Fruit fly (Drosophila melanogaster): Measurements from ENCODE around the gene Acbp5.

Acbp5 gene

dm6 chr3L:8741051-8741468 lies 47.3 kb downstream of the Acbp5 start (continued):
- TF ChIP-seq Hand (GFP tag; optimal IDR thresholded peaks at IDR 0.05) (no peak), CG1233 (GFP tag; optimal IDR thresholded peaks at IDR 0.05) (peak; percentile 24), CTCF (GFP tag; optimal IDR thresholded peaks at IDR 0.05) (peak; percentile 28), CG12391 (tag; optimal IDR thresholded peaks at IDR 0.05) (no peak), HmgD (GFP tag; optimal IDR thresholded peaks at IDR 0.05) (no peak), CG9876 (GFP tag; optimal IDR thresholded peaks at IDR 0.05) (no peak), CG11723 (GFP tag; optimal IDR thresholded peaks at IDR 0.05) (peak; percentile 35), Stat92E (GFP tag; optimal IDR thresholded peaks at IDR 0.05) (no peak), HLH3B (GFP tag; IDR thresholded peaks at IDR 0.05) (peak; percentile 34; the same call in 1 of the 2 replicates), dati (GFP tag; IDR thresholded peaks at IDR 0.05) (no peak), Atf-2 (GFP tag; optimal IDR thresholded peaks at IDR 0.05) (no peak), CG12071 (GFP tag; optimal IDR thresholded peaks at IDR 0.05) (peak; percentile 49), Asciz (GFP tag; optimal IDR thresholded peaks at IDR 0.05) (peak; percentile 29), MTF-1 (GFP tag; optimal IDR thresholded peaks at IDR 0.05; ENCODE audit: borderline replicate concordance) (peak; percentile 36), CG9437 (GFP tag; optimal IDR thresholded peaks at IDR 0.05) (peak; percentile 39), caup (GFP tag; optimal IDR thresholded peaks at IDR 0.05; ENCODE audit: severe bottlenecking) (peak; percentile 50), sisA (GFP tag; IDR thresholded peaks at IDR 0.05) (no peak), CG13123 (GFP tag; optimal IDR thresholded peaks at IDR 0.05) (no peak), gcm2 (GFP tag; optimal IDR thresholded peaks at IDR 0.05) (no peak), CG17186 (GFP tag; optimal IDR thresholded peaks at IDR 0.05) (no peak), Dp (GFP tag; optimal IDR thresholded peaks at IDR 0.05) (no peak), CG14965 (GFP tag; optimal IDR thresholded peaks at IDR 0.05; ENCODE audit: borderline replicate concordance) (no peak), CG16779 (GFP tag; IDR thresholded peaks at IDR 0.05) (no peak), vvl (GFP tag; IDR thresholded peaks at IDR 0.05) (peak; percentile 59; the same call in 1 of the 2 replicates), CG11085 (GFP tag; IDR thresholded peaks at IDR 0.05) (no peak), CG18599 (GFP tag; optimal IDR thresholded peaks at IDR 0.05) (peak; percentile 5), CG13296 (GFP tag; optimal IDR thresholded peaks at IDR 0.05) (peak; percentile 18), CG34224 (GFP tag; IDR thresholded peaks at IDR 0.05; ENCODE audit: partially characterized antibody) (no peak), CG3281 (GFP tag; optimal IDR thresholded peaks at IDR 0.05) (peak; percentile 70), CG10543 (GFP tag; optimal IDR thresholded peaks at IDR 0.05) (peak; percentile 48), CG4328 (GFP tag; optimal IDR thresholded peaks at IDR 0.05) (peak; percentile 43), cwo (GFP tag; optimal IDR thresholded peaks at IDR 0.05) (no peak), Usf (GFP tag; optimal IDR thresholded peaks at IDR 0.05) (no peak), Rx (GFP tag; IDR thresholded peaks at IDR 0.05) (0 out of 2 replicates have a peak, but pooled peaks have one; percentile 18), Dfd (GFP tag; optimal IDR thresholded peaks at IDR 0.05) (no peak), seq (GFP tag; IDR thresholded peaks at IDR 0.05) (no peak; the same call in 1 of the 2 replicates), her (GFP tag; optimal IDR thresholded peaks at IDR 0.05) (no peak), CG8290 (GFP tag; optimal IDR thresholded peaks at IDR 0.05) (no peak), CG8290 (tag; optimal IDR thresholded peaks at IDR 0.05) (peak in 1 of 2 experiments; percentile 41), HHEX (GFP tag; optimal IDR thresholded peaks at IDR 0.05) (peak; percentile 58), Xrp1 (GFP tag; IDR thresholded peaks at IDR 0.05) (no peak), CG7271 (tag; optimal IDR thresholded peaks at IDR 0.05) (no peak), Meics (GFP tag; optimal IDR thresholded peaks at IDR 0.05) (peak; percentile 65), CG12219 (GFP tag; optimal IDR thresholded peaks at IDR 0.05) (peak; percentile 10), dimm (GFP tag; IDR thresholded peaks at IDR 0.05) (no peak), CG31365 (tag; optimal IDR thresholded peaks at IDR 0.05) (no peak), scrt (GFP tag; optimal IDR thresholded peaks at IDR 0.05) (no peak), prd (optimal IDR thresholded peaks at IDR 0.05) (no peak), prd (GFP tag; IDR thresholded peaks at IDR 0.05) (no peak), CkIIα-i1 (GFP tag; IDR thresholded peaks at IDR 0.05) (no peak), Adf1 (GFP tag; IDR thresholded peaks at IDR 0.05) (no peak)

All from whole organism, embryonic.